Fruit fly (Drosophila melanogaster) whole organism, pupa: ENCODE results near the gene CG4364.

Experiments
- CG8301 ChIP-seq: fragments of 200-800 bp; sonication (Bioruptor generic); optimal IDR thresholded peaks from 2 replicates; lab custom pipeline; 2018; ENCODE audit warnings: missing biosample characterization, mild to moderate bottlenecking, missing genetic modification characterization
- Ets98B ChIP-seq: fragments of 200-800 bp; sonication (Bioruptor generic); IDR thresholded peaks from 2 replicates; pipeline ENCODE4 v1.3.6; 2022; ENCODE audit warnings: missing biosample characterization, missing genetic modification characterization
- fd96Ca ChIP-seq: fragments of 200-800 bp; sonication (Bioruptor generic); IDR thresholded peaks from 3 replicates; pipeline ENCODE4 v1.3.6; 2022; ENCODE audit warnings: missing biosample characterization, missing genetic modification characterization
- rn ChIP-seq: fragments of 200-800 bp; sonication (Bioruptor generic); IDR thresholded peaks from 2 replicates; pipeline ENCODE4 v1.3.6; 2022; ENCODE audit warnings: missing biosample characterization, missing genetic modification characterization

- TF ChIP-seq fd96Ca (GFP tag; lab: Robert Waterston, UW), result no peak
- no peak for TF ChIP-seq Ets98B (GFP tag; lab: Robert Waterston, UW)
- TF ChIP-seq CG8301 (tag; lab: Kevin White, UChicago), result no peak
- TF ChIP-seq rn (GFP tag; lab: Robert Waterston, UW), result no peak
Observed at dm6 chr2L:9672246-9672645, 38.8 kb downstream of the CG4364 start.
